Fruit fly (Drosophila melanogaster): ENCODE results near the gene Lerp.

Gene Lerp

dm6 chr3R:26859228-26859627 is 3.7 kb downstream of the Lerp start:
- no peak for TF ChIP-seq CG17801 (GFP tag; optimal IDR thresholded peaks at IDR 0.05; ENCODE audit: partially characterized antibody)

- TF ChIP-seq CG17801 (GFP tag; optimal IDR thresholded peaks at IDR 0.05; ENCODE audit: partially characterized antibody): no peak
Measured at dm6 chr3R:26853699-26854098, 9.2 kb downstream of the Lerp start.

- TF ChIP-seq CG17801 (GFP tag; optimal IDR thresholded peaks at IDR 0.05; ENCODE audit: partially characterized antibody): no peak
Measured at dm6 chr3R:26846446-26846845, 16.5 kb downstream of the Lerp start.

DNA sequence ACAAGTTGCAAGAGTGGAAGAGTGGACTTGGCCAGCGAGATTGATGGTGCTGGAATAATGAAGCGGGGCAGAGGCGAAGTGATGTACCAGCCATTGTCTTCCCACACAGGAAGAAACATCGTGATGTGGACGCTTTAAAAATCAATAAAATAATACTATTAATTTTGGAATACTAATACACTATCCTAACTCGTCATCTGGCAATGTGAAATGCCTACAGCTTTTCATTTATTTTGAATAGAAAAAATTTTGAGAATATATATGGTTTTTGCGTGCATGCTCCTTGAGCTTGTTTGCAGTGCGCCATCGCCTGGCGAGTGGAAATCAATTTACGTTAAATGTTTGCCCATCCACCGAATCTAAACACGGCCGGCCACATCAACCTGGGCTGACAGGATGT is 31.1 kb downstream of the Lerp start:
- no peak for TF ChIP-seq CG17801 (GFP tag; optimal IDR thresholded peaks at IDR 0.05; ENCODE audit: partially characterized antibody)

- TF ChIP-seq CG17801 (GFP tag; optimal IDR thresholded peaks at IDR 0.05; ENCODE audit: partially characterized antibody): no peak
Measured at dm6 chr3R:26821117-26821516, 41.8 kb downstream of the Lerp start.

DNA sequence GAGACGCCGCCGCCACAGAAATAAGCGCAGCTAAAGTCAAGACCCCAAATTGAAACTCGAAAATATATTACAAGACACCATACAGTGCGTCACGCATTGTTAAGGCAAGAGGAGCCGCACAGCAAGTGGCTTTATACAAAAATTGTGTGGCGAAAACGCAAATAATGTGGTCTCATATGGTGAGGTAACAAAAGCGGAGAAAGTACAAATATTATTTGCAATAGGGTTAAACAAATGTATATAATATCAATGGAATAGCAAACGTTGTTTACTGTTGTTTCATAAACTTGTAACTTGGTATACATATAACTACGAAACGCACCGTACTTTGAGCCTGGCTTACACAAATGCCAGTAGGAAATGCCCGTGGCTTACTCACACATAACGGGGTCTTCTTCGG is 58.1 kb downstream of the Lerp start:
- TF ChIP-seq CG17801 (GFP tag; optimal IDR thresholded peaks at IDR 0.05; ENCODE audit: partially characterized antibody): no peak

DNA sequence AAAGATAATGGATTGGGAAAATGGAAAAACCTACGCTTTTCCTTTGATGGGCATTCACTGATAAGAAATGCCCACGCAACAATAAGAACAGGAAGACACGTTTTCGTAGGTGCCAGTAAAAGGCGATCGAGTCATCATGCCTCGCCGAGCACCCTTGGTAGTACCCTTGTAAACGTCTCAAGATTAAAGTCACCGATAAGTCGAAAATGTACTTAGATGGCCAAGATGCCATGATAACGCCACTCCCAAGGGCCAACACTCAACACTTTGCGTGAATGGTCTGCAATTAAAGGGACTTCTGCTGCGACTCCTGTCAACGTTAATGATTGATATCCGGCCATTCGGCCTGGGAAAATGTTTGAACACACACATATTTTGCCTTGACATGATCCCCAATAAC is 59.8 kb downstream of the Lerp start:
- no peak for TF ChIP-seq CG17801 (GFP tag; optimal IDR thresholded peaks at IDR 0.05; ENCODE audit: partially characterized antibody)

dm6 chr3R:26801427-26802160 is 61.3 kb downstream of the Lerp start:
- TF ChIP-seq CG17801 (GFP tag; optimal IDR thresholded peaks at IDR 0.05; ENCODE audit: partially characterized antibody): no peak

DNA sequence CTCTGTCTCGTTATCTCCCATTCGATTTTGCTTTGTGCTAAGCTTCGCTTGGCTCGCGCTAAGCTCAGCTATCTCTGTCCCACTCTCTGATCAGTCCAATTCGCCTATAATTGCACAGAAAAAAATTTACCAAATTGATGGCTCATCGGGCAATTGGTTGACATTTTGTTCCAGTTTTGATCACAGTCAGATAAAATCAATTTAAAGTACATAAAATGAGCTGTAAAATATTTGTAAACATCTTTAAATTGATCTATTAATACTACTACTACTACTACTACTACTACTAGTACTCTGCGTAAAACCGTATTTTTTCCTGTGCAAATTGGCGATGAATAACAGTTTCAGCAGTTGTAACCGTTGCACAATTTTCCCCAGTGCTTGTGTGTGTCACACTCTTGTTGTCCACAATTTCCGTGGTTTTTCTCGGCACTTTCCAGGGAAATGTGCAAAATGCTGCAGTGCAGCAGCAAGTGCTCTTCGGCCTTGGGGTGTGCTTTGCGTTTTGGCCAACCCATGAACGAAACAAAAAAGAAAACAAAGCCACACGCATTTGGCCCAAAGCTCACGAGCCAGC is 63.3 kb downstream of the Lerp start:
- peak; percentile 38 for TF ChIP-seq CG17801 (GFP tag; optimal IDR thresholded peaks at IDR 0.05; ENCODE audit: partially characterized antibody)

DNA sequence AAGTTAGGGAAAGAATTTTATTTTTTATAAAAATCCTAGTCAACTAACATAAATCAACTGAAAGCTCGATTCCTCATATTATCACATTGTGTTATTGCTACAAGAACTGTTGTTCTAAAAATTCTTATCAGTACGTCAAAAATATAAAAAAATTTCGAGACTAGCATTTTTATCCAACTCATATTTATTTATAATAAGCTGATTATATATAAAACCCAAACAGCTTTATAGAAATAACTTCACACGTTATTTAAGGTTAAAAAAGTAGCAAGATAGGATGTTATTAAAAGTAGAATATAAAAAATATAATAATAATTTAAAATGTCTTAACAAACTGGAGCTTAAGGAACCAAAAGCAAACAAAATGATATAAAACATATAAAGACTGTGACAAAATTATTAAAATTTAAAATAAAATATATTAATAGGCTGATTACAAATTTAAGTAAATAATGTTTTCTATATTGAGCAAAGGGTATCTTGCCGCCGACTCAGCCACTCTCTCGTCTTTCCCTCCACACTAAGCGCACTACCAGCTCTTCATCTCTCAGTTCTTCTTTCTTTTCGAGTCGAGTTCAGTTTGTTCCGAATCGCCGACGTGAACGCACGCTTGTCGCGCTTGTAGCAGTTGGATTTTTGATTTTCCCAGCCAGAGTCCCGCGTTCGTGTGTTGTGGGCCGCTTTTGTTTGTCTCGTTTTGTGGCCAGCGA is 64.3 kb downstream of the Lerp start, which contains the start of gene Tl:
Gene Tl, plus strand, starts transcription at position 573 of the 710 bp plus-strand sequence.
- TF ChIP-seq CG17801 (GFP tag; optimal IDR thresholded peaks at IDR 0.05; ENCODE audit: partially characterized antibody): no peak

dm6 chr3R:26797748-26798468 is 65.0 kb downstream of the Lerp start:
- TF ChIP-seq CG17801 (GFP tag; optimal IDR thresholded peaks at IDR 0.05; ENCODE audit: partially characterized antibody): no peak

dm6 chr3R:26796529-26797121 is 66.3 kb downstream of the Lerp start:
- TF ChIP-seq CG17801 (GFP tag; optimal IDR thresholded peaks at IDR 0.05; ENCODE audit: partially characterized antibody): no peak

DNA sequence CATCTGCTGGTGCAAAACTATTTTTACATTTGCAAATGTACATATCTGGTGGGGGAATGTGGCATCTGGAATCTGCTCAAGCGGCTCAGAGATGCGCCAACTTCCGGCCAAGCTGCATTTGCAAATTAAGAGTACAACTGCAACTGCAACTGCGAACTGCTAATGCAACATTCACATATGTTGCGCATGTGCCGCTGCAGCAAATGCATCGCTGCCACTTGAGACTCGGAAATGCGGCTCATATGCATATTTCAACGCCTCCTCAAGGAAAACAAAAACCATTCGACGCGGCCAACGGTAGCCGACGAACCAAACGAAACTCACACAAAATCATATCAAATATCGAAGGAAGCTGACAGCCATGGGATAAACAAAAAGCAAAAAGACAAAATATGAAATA is 67.6 kb downstream of the Lerp start:
- no peak for TF ChIP-seq CG17801 (GFP tag; optimal IDR thresholded peaks at IDR 0.05; ENCODE audit: partially characterized antibody)

All from ovary, adult (tissue).